Worm (Caenorhabditis elegans) whole organism, L1 larva: Measurements from ENCODE around the gene M04C3.1.
"Not testable (repeated sequence)": the region's sequence is repeated elsewhere in the genome, so short reads cannot be mapped to it uniquely, and the experiment has no call there.

Experiments used
- blmp-1 ChIP-seq: fragments of 150-350 bp; optimal IDR thresholded peaks from 2 replicates; lab custom pipeline; 2014; ENCODE audit warnings: missing biosample characterization, missing genetic modification characterization
- ceh-82 ChIP-seq, 3 experiments: fragments of 150-350 bp in 1 of 3; sonication (generic microtip) in 2 of 3; optimal IDR thresholded peaks; 2 replicates each; lab custom pipeline; 2014 to 2017; ENCODE audit warnings: missing biosample characterization in 3 of 3, missing genetic modification characterization in 3 of 3
- hpl-2 ChIP-seq: fragments of 150-350 bp; optimal IDR thresholded peaks from 2 replicates; lab custom pipeline; 2014; ENCODE audit warnings: missing biosample characterization, missing genetic modification reagents, missing genetic modification characterization
- lin-39 ChIP-seq: fragments of 150-350 bp; optimal IDR thresholded peaks from 2 replicates; lab custom pipeline; 2014; ENCODE audit warnings: missing biosample characterization, missing genetic modification reagents, missing genetic modification characterization
- lsy-2 ChIP-seq, 2 experiments: fragments of 150-350 bp; optimal IDR thresholded peaks; 2 replicates each; lab custom pipeline; 2014; ENCODE audit warnings: missing biosample characterization in 2 of 2, missing genetic modification characterization in 2 of 2
- nhr-76 ChIP-seq: sonication (generic microtip); optimal IDR thresholded peaks from 2 replicates; lab custom pipeline; 2017; ENCODE audit warnings: missing biosample characterization, missing genetic modification characterization
- pag-3 ChIP-seq: sonication (generic microtip); optimal IDR thresholded peaks from 2 replicates; lab custom pipeline; 2017; ENCODE audit warnings: missing genetic modification characterization, mild to moderate bottlenecking, missing compliant biosample characterization, antibody characterized with exemption, borderline replicate concordance; ENCODE audit not compliant: insufficient read depth
- rnt-1 ChIP-seq: sonication (generic microtip); optimal IDR thresholded peaks from 2 replicates; lab custom pipeline; 2016; ENCODE audit warnings: mild to moderate bottlenecking, missing genetic modification characterization, moderate library complexity, missing compliant biosample characterization
- skn-1 ChIP-seq: fragments of 150-350 bp; optimal IDR thresholded peaks from 2 replicates; lab custom pipeline; 2014; ENCODE audit warnings: missing biosample characterization, missing genetic modification characterization
- unc-62 ChIP-seq: fragments of 150-350 bp; optimal IDR thresholded peaks from 2 replicates; lab custom pipeline; 2014; ENCODE audit warnings: missing biosample characterization, missing genetic modification reagents, missing genetic modification characterization
- zag-1 ChIP-seq: fragments of 150-350 bp; optimal IDR thresholded peaks from 2 replicates; lab custom pipeline; 2014; ENCODE audit warnings: missing biosample characterization, missing genetic modification characterization

ce11 chrV:19419301-19419700 is 26.1 kb downstream of the M04C3.1 start:
- not testable (repeated sequence) for TF ChIP-seq ceh-82 (tag; optimal IDR thresholded peaks at IDR 0.05; lab: Kevin White, UChicago); nhr-76 (tag; lab: Kevin White, UChicago); skn-1 (tag; lab: Kevin White, UChicago); unc-62 (GFP tag; lab: Kevin White, UChicago); pag-3 (tag; lab: Kevin White, UChicago); lin-39 (tag; lab: Kevin White, UChicago); rnt-1; zag-1; lsy-2 (tag; optimal IDR thresholded peaks at IDR 0.05; lab: Kevin White, UChicago); blmp-1 (tag; lab: Kevin White, UChicago); hpl-2 (GFP tag; lab: Kevin White, UChicago)
